Worm (Caenorhabditis elegans) whole organism, mixed stage, embryonic: ENCODE data around the gene F42D1.4.

Experiments
- ceh-39 ChIP-seq: fragments of 150-350 bp; optimal IDR thresholded peaks from 2 replicates; lab custom pipeline; 2014; ENCODE audit warnings: missing biosample characterization, missing genetic modification characterization
- ces-1 ChIP-seq: fragments of 150-350 bp; optimal IDR thresholded peaks from 2 replicates; lab custom pipeline; 2014; ENCODE audit warnings: missing biosample characterization, missing genetic modification reagents, missing genetic modification characterization
- lsy-2 ChIP-seq: fragments of 150-350 bp; optimal IDR thresholded peaks from 2 replicates; lab custom pipeline; 2014; ENCODE audit warnings: missing biosample characterization, missing genetic modification characterization
- mab-5 ChIP-seq: fragments of 150-350 bp; optimal IDR thresholded peaks from 2 replicates; lab custom pipeline; 2014; ENCODE audit warnings: missing biosample characterization, missing genetic modification characterization
- mep-1 ChIP-seq: fragments of 150-350 bp; optimal IDR thresholded peaks from 2 replicates; lab custom pipeline; 2017; ENCODE audit warnings: missing biosample characterization, missing genetic modification reagents, missing genetic modification characterization, inconsistent platforms
- nhr-76 ChIP-seq: sonication (generic microtip); optimal IDR thresholded peaks from 2 replicates; lab custom pipeline; 2017; ENCODE audit warnings: missing biosample characterization, missing genetic modification characterization
- pha-4 ChIP-seq: fragments of 150-350 bp; optimal IDR thresholded peaks from 2 replicates; lab custom pipeline; 2018; ENCODE audit warnings: missing biosample characterization, missing genetic modification reagents, missing genetic modification characterization
- snpc-4 ChIP-seq: fragments of 150-350 bp; optimal IDR thresholded peaks from 2 replicates; lab custom pipeline; 2014; ENCODE audit warnings: missing biosample characterization, missing genetic modification characterization
- sptf-1 ChIP-seq: sonication (generic microtip); optimal IDR thresholded peaks from 2 replicates; lab custom pipeline; 2017; ENCODE audit warnings: mild to moderate bottlenecking, missing genetic modification characterization, moderate library complexity, missing compliant biosample characterization
- unc-62 ChIP-seq: fragments of 150-350 bp; optimal IDR thresholded peaks from 2 replicates; lab custom pipeline; 2014; ENCODE audit warnings: missing biosample characterization, missing genetic modification reagents, missing genetic modification characterization

DNA sequence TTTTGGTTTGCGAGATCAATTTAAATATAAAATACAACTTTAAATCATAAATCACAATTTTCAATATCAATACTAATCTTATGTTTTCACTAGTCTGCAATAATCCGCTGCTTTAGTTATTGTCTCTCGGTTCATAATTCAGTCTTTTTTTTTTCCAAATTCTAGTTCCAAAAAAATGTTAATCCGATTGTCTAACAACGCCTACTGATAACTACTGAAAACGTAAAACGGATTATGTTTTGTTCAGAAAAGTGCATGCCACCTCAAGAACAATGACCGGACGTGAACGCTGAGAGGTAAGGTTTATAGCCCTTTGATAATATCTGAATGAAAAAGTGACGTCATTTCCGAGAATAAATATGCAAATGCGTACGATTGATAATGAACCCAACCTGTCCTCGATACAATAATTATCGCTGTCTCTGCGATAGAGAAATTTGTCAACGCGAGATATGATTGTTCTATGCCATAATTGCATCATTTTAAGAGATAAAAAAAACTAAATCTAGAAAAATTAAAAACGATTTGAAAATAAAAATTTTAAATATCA is 13.8 kb upstream of the F42D1.4 start, which contains the start of gene sprr-2:
- TF ChIP-seq pha-4 (tag; lab: Kevin White, UChicago) (no peak), ceh-39 (tag; lab: Kevin White, UChicago) (no peak), sptf-1 (tag; lab: Kevin White, UChicago) (no peak), lsy-2 (tag; lab: Kevin White, UChicago) (no peak), unc-62 (GFP tag; lab: Kevin White, UChicago) (no peak), mep-1 (tag; lab: Kevin White, UChicago) (no peak), snpc-4 (tag; lab: Kevin White, UChicago) (no peak), ces-1 (GFP tag; lab: Kevin White, UChicago) (no peak), nhr-76 (tag; lab: Kevin White, UChicago) (no peak), mab-5 (no peak)
